Worm (Caenorhabditis elegans): ENCODE data around the gene Y73B6BL.14.
"Not testable (repeated sequence)": the region's sequence is repeated elsewhere in the genome, so short reads cannot be mapped to it uniquely, and the experiment has no call there.

DNA sequence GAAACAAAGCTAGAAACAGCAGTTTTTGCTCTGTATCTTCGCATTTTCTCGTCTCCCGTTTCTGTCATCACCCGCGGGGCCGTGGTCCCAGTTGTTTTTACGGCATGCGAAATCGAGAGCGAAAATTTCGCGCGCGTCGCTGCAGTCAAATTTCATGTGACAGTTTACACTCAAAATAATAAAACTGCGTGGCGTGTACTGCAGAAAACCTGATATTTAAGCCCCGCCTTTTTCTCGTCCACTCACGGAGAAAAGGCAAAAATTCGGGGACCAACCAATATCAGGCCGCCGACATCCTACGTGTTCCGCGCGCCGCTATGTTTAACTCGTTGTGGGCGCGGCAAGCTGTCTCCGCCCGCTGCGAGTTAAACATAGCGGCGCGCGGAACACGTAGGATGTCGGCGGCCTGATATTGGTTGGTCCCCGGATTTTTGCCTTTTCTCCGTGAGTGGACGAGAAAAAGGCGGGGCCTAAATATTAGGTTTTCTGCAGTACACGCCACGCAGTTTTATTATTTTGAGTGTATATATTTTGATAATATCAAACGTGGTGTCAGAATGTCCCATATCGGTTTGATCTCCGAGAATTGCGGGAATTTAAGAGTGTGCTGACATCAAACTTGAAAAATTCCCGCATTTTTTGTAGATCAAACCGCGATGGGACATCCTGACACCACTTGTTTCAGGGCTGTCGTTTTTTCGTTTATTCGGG lies 22.4 kb downstream of the Y73B6BL.14 start:
- not testable (repeated sequence) for TF ChIP-seq snpc-1.3 (tag; optimal IDR thresholded peaks at IDR 0.05; ENCODE audit: insufficient read depth); ekl-4 (GFP tag; IDR thresholded peaks at IDR 0.05); lin-26 (GFP tag; IDR thresholded peaks at IDR 0.05); nhr-90 (tag; optimal IDR thresholded peaks at IDR 0.05); zfh-2 (GFP tag; conservative IDR thresholded peaks at IDR 0.05)
